Worm (Caenorhabditis elegans) whole organism, L4 larva: ENCODE data around the gene mrpl-55.
A peak's percentile ranks its signal among the peaks of the same experiment; 100 is the strongest.

Experiments
- F10B5.3 ChIP-seq: sonication (generic microtip); optimal IDR thresholded peaks from 2 replicates; lab custom pipeline; 2016; ENCODE audit warnings: mild to moderate bottlenecking, missing genetic modification characterization, missing compliant biosample characterization
- R02D3.7 ChIP-seq: fragments of 150-350 bp; sonication (generic microtip); optimal IDR thresholded peaks from 3 replicates; lab custom pipeline; 2014; ENCODE audit warnings: missing biosample characterization, missing genetic modification characterization
- T20F7.1 ChIP-seq: fragments of 200-800 bp; sonication (Bioruptor generic); optimal IDR thresholded peaks from 2 replicates; lab custom pipeline; 2018; ENCODE audit warnings: mild to moderate bottlenecking, missing genetic modification characterization, missing compliant biosample characterization
- Y48G9A.11 ChIP-seq: fragments of 200-800 bp; sonication (Bioruptor generic); IDR thresholded peaks from 2 replicates; pipeline ENCODE4 v1.3.6; 2022; ENCODE audit warnings: missing genetic modification reagents, missing genetic modification characterization, missing compliant biosample characterization
- Y75B8A.6 ChIP-seq: fragments of 200-800 bp; sonication (Bioruptor generic); IDR thresholded peaks from 2 replicates; pipeline ENCODE4 v1.3.6; 2022; ENCODE audit warnings: missing genetic modification reagents, missing genetic modification characterization, missing compliant biosample characterization
- aly-2 ChIP-seq: sonication (generic microtip); optimal IDR thresholded peaks from 2 replicates; lab custom pipeline; 2018; ENCODE audit warnings: missing biosample characterization, missing genetic modification characterization
- arid-1 ChIP-seq: fragments of 200-800 bp; sonication (Bioruptor generic); conservative IDR thresholded peaks from 2 replicates; pipeline ENCODE4 v1.3.6; 2022; ENCODE audit warnings: missing genetic modification reagents, missing genetic modification characterization, missing compliant biosample characterization
- ceh-28 ChIP-seq: fragments of 150-350 bp; optimal IDR thresholded peaks from 2 replicates; lab custom pipeline; 2014; ENCODE audit warnings: missing biosample characterization, missing genetic modification reagents, missing genetic modification characterization
- ceh-62 ChIP-seq: sonication (generic microtip); optimal IDR thresholded peaks from 2 replicates; lab custom pipeline; 2017; ENCODE audit warnings: missing biosample characterization, missing genetic modification characterization
- ces-1 ChIP-seq: fragments of 150-350 bp; sonication (generic microtip); optimal IDR thresholded peaks from 4 replicates; lab custom pipeline; 2014; ENCODE audit warnings: missing biosample characterization, missing genetic modification reagents, missing genetic modification characterization
- cey-2 ChIP-seq: sonication (generic microtip); optimal IDR thresholded peaks from 3 replicates; lab custom pipeline; 2017; ENCODE audit warnings: missing genetic modification characterization, mild to moderate bottlenecking, missing compliant biosample characterization, antibody characterized with exemption, borderline replicate concordance; ENCODE audit not compliant: insufficient read depth
- ctbp-1 ChIP-seq: fragments of 200-800 bp; sonication (Bioruptor generic); IDR thresholded peaks from 2 replicates; pipeline ENCODE4 v1.3.6; 2022; ENCODE audit warnings: missing genetic modification reagents, missing genetic modification characterization, missing compliant biosample characterization
- daf-12 ChIP-seq: fragments of 150-350 bp; optimal IDR thresholded peaks from 2 replicates; lab custom pipeline; 2014; ENCODE audit warnings: missing biosample characterization, missing genetic modification reagents, missing genetic modification characterization
- daf-16 ChIP-seq, 3 experiments: sonication (generic microtip); optimal IDR thresholded peaks; 2 replicates each; lab custom pipeline; 2016 to 2017; ENCODE audit warnings: missing genetic modification characterization in 3 of 3, missing genetic modification reagents in 3 of 3, mild to moderate bottlenecking in 2 of 3, missing compliant biosample characterization in 2 of 3, missing biosample characterization in 1 of 3, moderate library complexity in 1 of 3
- dmd-6 ChIP-seq: fragments of 200-800 bp; sonication (Bioruptor generic); IDR thresholded peaks from 2 replicates; pipeline ENCODE4 v1.3.6; 2022; ENCODE audit warnings: missing genetic modification reagents, missing genetic modification characterization, missing compliant biosample characterization
- dmd-8 ChIP-seq: fragments of 200-800 bp; sonication (Bioruptor generic); IDR thresholded peaks from 2 replicates; pipeline ENCODE4 v1.3.6; 2022; ENCODE audit warnings: missing genetic modification characterization, missing compliant biosample characterization
- dve-1 ChIP-seq: sonication (generic microtip); optimal IDR thresholded peaks from 2 replicates; lab custom pipeline; 2017; ENCODE audit warnings: antibody characterized with exemption, mild to moderate bottlenecking, missing genetic modification characterization, missing compliant biosample characterization; ENCODE audit not compliant: insufficient read depth
- egl-43 ChIP-seq: fragments of 200-800 bp; sonication (Bioruptor generic); IDR thresholded peaks from 2 replicates; pipeline ENCODE4 v1.3.6; 2022; ENCODE audit warnings: missing genetic modification reagents, missing genetic modification characterization, missing compliant biosample characterization
- hif-1 ChIP-seq, 2 experiments: sonication (generic microtip); optimal IDR thresholded peaks; 2 replicates each; lab custom pipeline; 2016 to 2017; ENCODE audit warnings: missing compliant biosample characterization in 2 of 2, missing genetic modification characterization in 2 of 2, missing genetic modification reagents in 2 of 2, missing genotype in 2 of 2, mild to moderate bottlenecking in 1 of 2
- hlh-11 ChIP-seq: fragments of 200-800 bp; sonication (Bioruptor generic); optimal IDR thresholded peaks from 2 replicates; lab custom pipeline; 2018; ENCODE audit warnings: mild to moderate bottlenecking, missing genetic modification characterization, missing compliant biosample characterization
- hlh-30 ChIP-seq: sonication (generic microtip); optimal IDR thresholded peaks from 2 replicates; lab custom pipeline; 2017; ENCODE audit warnings: antibody characterized with exemption, mild to moderate bottlenecking, missing genetic modification characterization, missing compliant biosample characterization; ENCODE audit not compliant: insufficient read depth
- lin-13 ChIP-seq: fragments of 150-350 bp; optimal IDR thresholded peaks from 2 replicates; lab custom pipeline; 2014; ENCODE audit warnings: missing biosample characterization, missing genetic modification reagents, missing genetic modification characterization
- lsy-2 ChIP-seq, 2 experiments: fragments of 150-350 bp in 1 of 2; sonication (generic microtip) in 1 of 2; optimal IDR thresholded peaks; 2 replicates each; lab custom pipeline; 2014 to 2017; ENCODE audit warnings: missing biosample characterization in 2 of 2, missing genetic modification characterization in 2 of 2
- madf-5 ChIP-seq, 2 experiments: fragments of 200-800 bp; sonication (Bioruptor generic); IDR thresholded peaks; 2 replicates each; pipeline ENCODE4 v1.3.6; 2022; ENCODE audit warnings: missing compliant biosample characterization in 2 of 2, missing genetic modification characterization in 2 of 2
- mdl-1 ChIP-seq, 2 experiments: fragments of 150-350 bp in 1 of 2; sonication (generic microtip) in 1 of 2; optimal IDR thresholded peaks; 2 replicates each; lab custom pipeline; 2014 to 2017; ENCODE audit warnings: missing biosample characterization in 2 of 2, missing genetic modification characterization in 2 of 2
- mep-1 ChIP-seq: fragments of 150-350 bp; sonication (generic microtip); optimal IDR thresholded peaks from 3 replicates; lab custom pipeline; 2014; ENCODE audit warnings: missing biosample characterization, missing genetic modification characterization
- mes-2 ChIP-seq: sonication (generic microtip); optimal IDR thresholded peaks from 2 replicates; lab custom pipeline; 2016; ENCODE audit warnings: missing genotype, mild to moderate bottlenecking, missing genetic modification characterization, missing compliant biosample characterization; ENCODE audit not compliant: poor library complexity, severe bottlenecking
- nhr-10 ChIP-seq: fragments of 150-350 bp; optimal IDR thresholded peaks from 2 replicates; lab custom pipeline; 2014; ENCODE audit warnings: missing biosample characterization, missing genetic modification characterization
- nhr-111 ChIP-seq: fragments of 200-800 bp; sonication (Bioruptor generic); optimal IDR thresholded peaks from 2 replicates; lab custom pipeline; 2018; ENCODE audit warnings: mild to moderate bottlenecking, missing genetic modification characterization, missing compliant biosample characterization
- nhr-237 ChIP-seq: sonication (generic microtip); optimal IDR thresholded peaks from 2 replicates; lab custom pipeline; 2017; ENCODE audit warnings: missing biosample characterization, missing genetic modification characterization
- nhr-28 ChIP-seq: fragments of 150-350 bp; optimal IDR thresholded peaks from 2 replicates; lab custom pipeline; 2014; ENCODE audit warnings: missing biosample characterization, missing genetic modification characterization
- nhr-6 ChIP-seq: fragments of 150-350 bp; optimal IDR thresholded peaks from 2 replicates; lab custom pipeline; 2014; ENCODE audit warnings: missing biosample characterization, missing genetic modification characterization
- nhr-77 ChIP-seq: fragments of 150-350 bp; optimal IDR thresholded peaks from 2 replicates; lab custom pipeline; 2014; ENCODE audit warnings: missing biosample characterization, missing genetic modification characterization
- php-3 ChIP-seq: fragments of 200-800 bp; sonication (Bioruptor generic); IDR thresholded peaks from 2 replicates; pipeline ENCODE4 v1.3.6; 2022; ENCODE audit warnings: missing genetic modification reagents, missing genetic modification characterization, missing compliant biosample characterization
- pqm-1 ChIP-seq: sonication (generic microtip); optimal IDR thresholded peaks from 2 replicates; lab custom pipeline; 2017; ENCODE audit warnings: missing biosample characterization, missing genetic modification characterization
- rbr-2 ChIP-seq: sonication (generic microtip); optimal IDR thresholded peaks from 2 replicates; lab custom pipeline; 2016; ENCODE audit warnings: missing genotype, missing genetic modification characterization, missing compliant biosample characterization
- saeg-2 ChIP-seq: fragments of 200-800 bp; sonication (Bioruptor generic); IDR thresholded peaks from 2 replicates; pipeline ENCODE4 v1.3.6; 2022; ENCODE audit warnings: missing genetic modification reagents, missing genetic modification characterization, missing compliant biosample characterization
- unc-130 ChIP-seq: sonication (generic microtip); optimal IDR thresholded peaks from 2 replicates; lab custom pipeline; 2016; ENCODE audit warnings: missing genetic modification reagents, missing genetic modification characterization, missing compliant biosample characterization
- zag-1 ChIP-seq: fragments of 150-350 bp; optimal IDR thresholded peaks from 2 replicates; lab custom pipeline; 2014; ENCODE audit warnings: missing biosample characterization, missing genetic modification characterization
- zip-2 ChIP-seq: fragments of 150-350 bp; optimal IDR thresholded peaks from 2 replicates; lab custom pipeline; 2014; ENCODE audit warnings: missing biosample characterization, missing genetic modification characterization

The mrpl-55 gene

ce11 chrIV:427100-427908 is 16.5 kb upstream of the mrpl-55 start (continued):
- TF ChIP-seq Y75B8A.6 (GFP tag; lab: Robert Waterston, UW) (0 out of 2 replicates have a peak, but pooled peaks have one; percentile 20), lin-13 (GFP tag; lab: Kevin White, UChicago) (no peak), ceh-28 (tag; lab: Kevin White, UChicago) (no peak), egl-43 (no peak), nhr-111 (GFP tag; lab: Kevin White, UChicago) (no peak), Y48G9A.11 (GFP tag; lab: Robert Waterston, UW) (peak; percentile 76), dve-1 (no peak), zag-1 (no peak), lsy-2 (tag; optimal IDR thresholded peaks at IDR 0.05; lab: Kevin White, UChicago) (peak in 1 of 2 experiments; percentile 10), cey-2 (tag; lab: Kevin White, UChicago) (no peak), F10B5.3 (tag; lab: Kevin White, UChicago) (no peak), nhr-237 (tag; lab: Kevin White, UChicago) (no peak), hif-1 (tag; optimal IDR thresholded peaks at IDR 0.05; lab: Kevin White, UChicago) (no peak), arid-1 (GFP tag; lab: Robert Waterston, UW) (0 out of 2 replicates have a peak, but pooled peaks have one; percentile 4)

DNA sequence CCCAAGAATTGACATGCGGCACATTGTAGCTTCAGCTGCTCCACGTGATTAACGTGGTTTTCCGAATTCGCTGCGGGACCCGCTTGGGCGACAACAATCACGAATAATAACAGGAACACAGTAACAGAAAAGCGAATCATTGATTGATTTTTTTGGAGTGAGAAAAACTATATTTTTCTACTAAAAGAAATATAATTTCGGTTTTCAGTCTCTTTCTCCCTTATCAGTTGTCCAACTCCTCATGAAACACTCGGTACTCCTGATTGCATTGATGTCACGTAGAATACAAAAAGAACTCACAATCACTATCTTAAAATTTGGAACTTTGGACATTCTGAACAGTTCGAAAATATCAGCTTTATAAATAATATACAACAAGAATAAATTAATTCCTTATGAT is 14.9 kb upstream of the mrpl-55 start, which contains the start of gene Y66H1A.5:
TSS of gene Y66H1A.5 (minus strand) at position 265 of the 400 bp plus-strand sequence.
- TF ChIP-seq Y48G9A.11 (GFP tag; lab: Robert Waterston, UW), result no peak
- no peak for TF ChIP-seq ctbp-1 (GFP tag; lab: Robert Waterston, UW)
- TF ChIP-seq php-3 (GFP tag; lab: Robert Waterston, UW), result no peak
- peak; percentile 31; the same call in 1 of the 2 replicates for TF ChIP-seq dmd-6
- TF ChIP-seq rbr-2 (tag; lab: Kevin White, UChicago), result no peak
- no peak for TF ChIP-seq unc-130 (GFP tag; lab: Kevin White, UChicago)
- no peak for TF ChIP-seq T20F7.1 (GFP tag; lab: Kevin White, UChicago)
- peak in 1 of 2 experiments; percentile 60 for TF ChIP-seq hif-1 (tag; optimal IDR thresholded peaks at IDR 0.05; lab: Kevin White, UChicago)
- TF ChIP-seq mdl-1 (tag; optimal IDR thresholded peaks at IDR 0.05; lab: Kevin White, UChicago), result no peak
- TF ChIP-seq dmd-8 (GFP tag; lab: Robert Waterston, UW), result no peak
- peak; percentile 41 for TF ChIP-seq nhr-10
- no peak for TF ChIP-seq madf-5 (GFP tag; IDR thresholded peaks at IDR 0.05; lab: Robert Waterston, UW)
- TF ChIP-seq zip-2 (tag; lab: Kevin White, UChicago), result no peak
- no peak for TF ChIP-seq nhr-6 (tag; lab: Kevin White, UChicago)
- no peak for TF ChIP-seq ces-1 (GFP tag; lab: Kevin White, UChicago)
- TF ChIP-seq mes-2, result no peak
- peak; percentile 10 for TF ChIP-seq mep-1 (tag; lab: Kevin White, UChicago)
- no peak for TF ChIP-seq arid-1 (GFP tag; lab: Robert Waterston, UW)
- TF ChIP-seq pqm-1 (tag; lab: Kevin White, UChicago), result peak; percentile 74
- TF ChIP-seq R02D3.7 (tag; lab: Kevin White, UChicago), result no peak
- no peak for TF ChIP-seq Y75B8A.6 (GFP tag; lab: Robert Waterston, UW)
- TF ChIP-seq saeg-2 (GFP tag; lab: Robert Waterston, UW), result no peak
- TF ChIP-seq aly-2 (tag; lab: Kevin White, UChicago), result no peak
- peak; percentile 29 for TF ChIP-seq hlh-11 (tag; lab: Kevin White, UChicago)
- peak; percentile 89 for TF ChIP-seq nhr-77 (tag; lab: Kevin White, UChicago)
- TF ChIP-seq ceh-62 (tag; lab: Kevin White, UChicago), result no peak
- no peak for TF ChIP-seq daf-16 (GFP tag; optimal IDR thresholded peaks at IDR 0.05; lab: Kevin White, UChicago)
- peak; percentile 46 for TF ChIP-seq daf-16 (tag; optimal IDR thresholded peaks at IDR 0.05; lab: Kevin White, UChicago)
- peak; percentile 66 for TF ChIP-seq dve-1
- TF ChIP-seq daf-12 (tag; lab: Kevin White, UChicago), result no peak
- TF ChIP-seq nhr-28, result peak; percentile 94
- TF ChIP-seq hlh-30, result peak; percentile 5
